In genomic region chrX:9550565-9551145, dm6 we compare ENCODE assay signal across 6 fruit fly cellular contexts.
TF ChIP-seq lines count a peak whose summit lies in the region.

CG32700 (minus strand) TSS chrX:9550838.

- peak; percentile 80 to 81 for TF ChIP-seq CTCF in S2 (optimal IDR thresholded peaks at IDR 0.05; lab: Kevin White, UChicago)
- TF ChIP-seq CTCF in whole organism, embryonic (GFP tag; optimal IDR thresholded peaks at IDR 0.05; lab: Kevin White, UChicago) = peak; percentile 92

TF ChIP-seq in whole organism, adult, 20 proteins besides CTCF, POLR2A, EP300 and RAD21:
- no peak for TF ChIP-seq CG5204 (GFP tag; optimal IDR thresholded peaks at IDR 0.05; lab: Kevin White, UChicago)
- no peak for TF ChIP-seq CG1620 (GFP tag; optimal IDR thresholded peaks at IDR 0.05; lab: Kevin White, UChicago)
- no peak for TF ChIP-seq CG11617 (GFP tag; optimal IDR thresholded peaks at IDR 0.05; lab: Kevin White, UChicago)
- no peak for TF ChIP-seq CG33017 (tag; optimal IDR thresholded peaks at IDR 0.05; lab: Kevin White, UChicago)
- TF ChIP-seq CG7101 (tag; optimal IDR thresholded peaks at IDR 0.05; lab: Kevin White, UChicago) = peak; percentile 16
- TF ChIP-seq toe (GFP tag; optimal IDR thresholded peaks at IDR 0.05; lab: Kevin White, UChicago) = no peak
- peak; percentile 0 for TF ChIP-seq bab1 (GFP tag; optimal IDR thresholded peaks at IDR 0.05; lab: Kevin White, UChicago)
- no peak for TF ChIP-seq ovo (GFP tag; optimal IDR thresholded peaks at IDR 0.05; lab: Kevin White, UChicago)
- no peak for TF ChIP-seq CG12768 (GFP tag; optimal IDR thresholded peaks at IDR 0.05; lab: Kevin White, UChicago)
- peak; percentile 85 for TF ChIP-seq tj (GFP tag; optimal IDR thresholded peaks at IDR 0.05; lab: Kevin White, UChicago)
- no peak for TF ChIP-seq cic (GFP tag; optimal IDR thresholded peaks at IDR 0.05; lab: Kevin White, UChicago)

TF ChIP-seq in whole organism, embryonic, 481 proteins besides CTCF, POLR2A, EP300 and RAD21 (continues in another document):
- TF ChIP-seq Opbp (GFP tag; IDR thresholded peaks at IDR 0.05; lab: Robert Waterston, UW; ENCODE audit: partially characterized antibody) (0 out of 3 replicates have a peak, but pooled peaks have one; percentile 36), CG6791 (GFP tag; IDR thresholded peaks at IDR 0.05; lab: Robert Waterston, UW; ENCODE audit: partially characterized antibody) (0 out of 3 replicates have a peak, but pooled peaks have one; percentile 22), sna (GFP tag; IDR thresholded peaks at IDR 0.05; lab: Robert Waterston, UW; ENCODE audit: partially characterized antibody) (0 out of 2 replicates have a peak, but pooled peaks have one; percentile 16), CG4424 (GFP tag; optimal IDR thresholded peaks at IDR 0.05; lab: Kevin White, UChicago) (peak; percentile 8), Hmr (GFP tag; optimal IDR thresholded peaks at IDR 0.05; lab: Kevin White, UChicago) (peak; percentile 13), hkb (optimal IDR thresholded peaks at IDR 0.05; lab: Kevin White, UChicago) (no peak), hkb (GFP tag; IDR thresholded peaks at IDR 0.05; lab: Robert Waterston, UW) (peak; percentile 41; the same call in 1 of the 2 replicates), CG10565 (GFP tag; optimal IDR thresholded peaks at IDR 0.05; lab: Kevin White, UChicago) (no peak), stwl (tag; optimal IDR thresholded peaks at IDR 0.05; lab: Kevin White, UChicago) (peak; percentile 13), CG13894 (tag; optimal IDR thresholded peaks at IDR 0.05; lab: Kevin White, UChicago) (peak; percentile 25), ci (GFP tag; IDR thresholded peaks at IDR 0.05; lab: Robert Waterston, UW) (peak; percentile 40; the same call in 1 of the 3 replicates), BtbVII (GFP tag; optimal IDR thresholded peaks at IDR 0.05; lab: Kevin White, UChicago) (peak; percentile 4), Dip3 (GFP tag; optimal IDR thresholded peaks at IDR 0.05; lab: Kevin White, UChicago) (no peak), CG31441 (GFP tag; IDR thresholded peaks at IDR 0.05; lab: Robert Waterston, UW) (peak; percentile 64), grn (GFP tag; optimal IDR thresholded peaks at IDR 0.05; lab: Kevin White, UChicago) (no peak), Fer1 (GFP tag; optimal IDR thresholded peaks at IDR 0.05; lab: Kevin White, UChicago) (peak; percentile 10), CG4854 (GFP tag; optimal IDR thresholded peaks at IDR 0.05; lab: Kevin White, UChicago) (no peak), CG11695 (GFP tag; IDR thresholded peaks at IDR 0.05; lab: Robert Waterston, UW) (0 out of 3 replicates have a peak, but pooled peaks have one; percentile 24)

TF ChIP-seq in whole organism, prepupa, 60 proteins besides CTCF, POLR2A, EP300 and RAD21:
- TF ChIP-seq Eip78C (GFP tag; lab: Kevin White, UChicago) = peak; percentile 72
- TF ChIP-seq esn (GFP tag; optimal IDR thresholded peaks at IDR 0.05; lab: Kevin White, UChicago) = no peak
- peak; percentile 7 for TF ChIP-seq CG3919 (GFP tag; optimal IDR thresholded peaks at IDR 0.05; lab: Kevin White, UChicago)

TF ChIP-seq in whole organism, pupa, 21 proteins besides CTCF, POLR2A, EP300 and RAD21:
- TF ChIP-seq Pif1A (GFP tag; optimal IDR thresholded peaks at IDR 0.05; lab: Kevin White, UChicago) = no peak
- no peak for TF ChIP-seq gl (tag; optimal IDR thresholded peaks at IDR 0.05; lab: Kevin White, UChicago)
- peak; percentile 35; the same call in 1 of the 2 replicates for TF ChIP-seq CG12605 (GFP tag; IDR thresholded peaks at IDR 0.05; lab: Robert Waterston, UW)
- TF ChIP-seq CG8301 (tag; optimal IDR thresholded peaks at IDR 0.05; lab: Kevin White, UChicago) = no peak
- no peak for TF ChIP-seq D1 (tag; optimal IDR thresholded peaks at IDR 0.05; lab: Kevin White, UChicago)
- no peak for TF ChIP-seq EcR (GFP tag; optimal IDR thresholded peaks at IDR 0.05; lab: Kevin White, UChicago)
- no peak for TF ChIP-seq CG9948 (tag; optimal IDR thresholded peaks at IDR 0.05; lab: Kevin White, UChicago)
- TF ChIP-seq CG4496 (GFP tag; IDR thresholded peaks at IDR 0.05; lab: Robert Waterston, UW) = 0 out of 3 replicates have a peak, but pooled peaks have one; percentile 11

TF ChIP-seq in whole organism, wandering third instar larva, 38 proteins besides CTCF, POLR2A, EP300 and RAD21:
- no peak for TF ChIP-seq GATAd (GFP tag; optimal IDR thresholded peaks at IDR 0.05; lab: Kevin White, UChicago)
- TF ChIP-seq brk (GFP tag; optimal IDR thresholded peaks at IDR 0.05; lab: Kevin White, UChicago) = peak; percentile 22
- TF ChIP-seq Hr83 (GFP tag; optimal IDR thresholded peaks at IDR 0.05; lab: Kevin White, UChicago; ENCODE audit: poor library complexity, severe bottlenecking) = peak; percentile 14
